Worm (Caenorhabditis elegans): ENCODE results near the gene Y75B7B.2.

DNA sequence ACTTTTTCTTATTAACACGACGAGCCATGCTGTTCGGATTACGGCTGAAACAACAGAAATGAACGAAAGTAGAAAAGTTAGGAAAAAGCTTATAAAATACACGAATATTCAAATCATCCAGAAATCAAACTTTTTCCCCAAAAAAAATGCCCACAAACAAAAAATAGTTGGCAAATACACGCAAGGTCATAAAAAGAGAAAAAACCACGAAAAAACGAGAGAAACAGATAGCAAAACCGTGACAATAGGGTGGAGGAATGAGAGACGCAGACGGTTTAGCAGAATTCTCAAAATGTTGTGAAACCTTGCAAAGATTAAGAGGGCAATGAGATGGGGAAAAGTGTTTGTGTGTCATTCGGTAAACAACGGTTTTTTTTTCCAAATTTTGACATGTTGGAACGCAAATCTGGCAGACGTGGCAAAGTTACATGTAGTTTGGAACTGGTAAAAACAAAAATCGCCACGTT is 9.9 kb upstream of the Y75B7B.2 start, which contains the start of gene tank-1:
- no peak for TF ChIP-seq W03F9.2 (tag; optimal IDR thresholded peaks at IDR 0.05)
- TF ChIP-seq dao-5 (tag; optimal IDR thresholded peaks at IDR 0.05) = no peak
- no peak for TF ChIP-seq him-1 (tag; optimal IDR thresholded peaks at IDR 0.05)
